Worm (Caenorhabditis elegans): ENCODE measurements around the gene srh-69.

srh-69 gene

DNA sequence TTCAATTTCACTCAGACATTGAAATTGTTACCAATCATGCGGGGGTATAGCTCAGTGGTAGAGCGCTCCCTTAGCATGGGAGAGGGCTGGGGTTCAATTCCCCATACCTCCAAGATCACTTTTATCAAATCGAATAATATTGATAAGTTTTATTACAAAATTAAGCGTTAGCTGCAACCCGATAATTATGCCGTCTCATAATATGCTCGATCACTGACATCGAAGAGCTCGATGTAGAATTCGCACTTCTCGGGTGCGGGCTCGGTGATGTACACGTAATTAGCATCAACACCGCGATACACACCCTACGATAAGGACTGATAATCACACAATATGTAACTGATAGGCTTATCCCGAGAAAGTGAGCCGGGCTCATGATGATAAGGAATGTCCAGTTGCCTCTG, 28.1 kb upstream of the srh-69 start (continued):
- no peak for TF ChIP-seq set-16 (GFP tag; IDR thresholded peaks at IDR 0.05)
- TF ChIP-seq zip-2 (tag; optimal IDR thresholded peaks at IDR 0.05) = peak; percentile 36
- no peak for TF ChIP-seq spr-3 (GFP tag; optimal IDR thresholded peaks at IDR 0.05)
- no peak for TF ChIP-seq F37D6.2 (tag; optimal IDR thresholded peaks at IDR 0.05)
- TF ChIP-seq mdt-29 (GFP tag; IDR thresholded peaks at IDR 0.05) = no peak
- TF ChIP-seq skn-1 (tag; optimal IDR thresholded peaks at IDR 0.05) = no peak
- TF ChIP-seq sdz-12 (GFP tag; optimal IDR thresholded peaks at IDR 0.05) = no peak
- peak; percentile 62; the same call in 1 of the 2 replicates for TF ChIP-seq dmd-8 (GFP tag; IDR thresholded peaks at IDR 0.05)
- no peak for TF ChIP-seq duxl-1 (tag; optimal IDR thresholded peaks at IDR 0.05; ENCODE audit: poor library complexity)
- TF ChIP-seq spr-1 (tag; optimal IDR thresholded peaks at IDR 0.05) = no peak
- TF ChIP-seq vab-7 (GFP tag; IDR thresholded peaks at IDR 0.05) = no peak
- TF ChIP-seq R02D3.7 (tag; optimal IDR thresholded peaks at IDR 0.05) = no peak
- no peak for TF ChIP-seq zfp-2 (tag; optimal IDR thresholded peaks at IDR 0.05)
- TF ChIP-seq aly-2 (tag; optimal IDR thresholded peaks at IDR 0.05) = no peak
- TF ChIP-seq nhr-41 (GFP tag; IDR thresholded peaks at IDR 0.05) = no peak
- no peak for TF ChIP-seq ceh-82 (tag; optimal IDR thresholded peaks at IDR 0.05)
- TF ChIP-seq hlh-11 (tag; optimal IDR thresholded peaks at IDR 0.05) = peak; percentile 3
- no peak for TF ChIP-seq dpl-1 (GFP tag; optimal IDR thresholded peaks at IDR 0.05)
- no peak for TF ChIP-seq snpc-4 (tag; optimal IDR thresholded peaks at IDR 0.05)

DNA sequence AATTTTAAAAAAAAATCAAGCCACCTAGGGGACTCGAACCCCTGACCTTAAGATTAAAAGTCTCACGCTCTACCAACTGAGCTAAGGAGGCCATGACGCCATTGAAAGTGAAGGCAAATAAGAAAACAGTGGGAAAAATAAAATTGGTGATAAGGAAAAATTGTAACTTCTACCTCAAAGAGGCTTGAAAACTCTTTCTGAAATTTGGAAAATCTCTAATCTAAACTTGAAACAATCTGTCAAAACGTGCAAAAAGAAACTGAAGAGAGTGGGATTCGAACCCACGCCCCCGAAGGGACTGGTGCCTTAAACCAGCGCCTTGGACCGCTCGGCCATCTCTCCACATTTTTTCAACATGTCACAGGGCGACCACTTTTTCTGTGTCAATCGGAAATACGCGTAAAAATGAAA, 27.2 kb upstream of the srh-69 start:
- peak; percentile 32 for TF ChIP-seq nhr-48 (tag; optimal IDR thresholded peaks at IDR 0.05)
- peak; percentile 65 for TF ChIP-seq duxl-1 (tag; optimal IDR thresholded peaks at IDR 0.05; ENCODE audit: poor library complexity)
- TF ChIP-seq nhr-28 (tag; optimal IDR thresholded peaks at IDR 0.05) = peak; percentile 12
- peak; percentile 35 for TF ChIP-seq hlh-30 (tag; optimal IDR thresholded peaks at IDR 0.05; ENCODE audit: insufficient read depth)
- TF ChIP-seq ceh-44 (GFP tag; IDR thresholded peaks at IDR 0.05) = peak; percentile 73; the same call in 1 of the 2 replicates
- TF ChIP-seq ctbp-1 (GFP tag; IDR thresholded peaks at IDR 0.05) = peak; percentile 73
- TF ChIP-seq ZK337.2 (GFP tag; IDR thresholded peaks at IDR 0.05) = 0 out of 2 replicates have a peak, but pooled peaks have one; percentile 52
- peak; percentile 79 for TF ChIP-seq lin-38 (GFP tag; IDR thresholded peaks at IDR 0.05)
- peak; percentile 34 for TF ChIP-seq lin-13 (GFP tag; optimal IDR thresholded peaks at IDR 0.05)
- TF ChIP-seq dve-1 (tag; optimal IDR thresholded peaks at IDR 0.05; ENCODE audit: insufficient read depth) = peak; percentile 74
- TF ChIP-seq snpc-1.2 (GFP tag; IDR thresholded peaks at IDR 0.05) = peak; percentile 66; the same call in 1 of the 2 replicates
- peak; percentile 62 for TF ChIP-seq unc-130 (GFP tag; optimal IDR thresholded peaks at IDR 0.05)
- 0 out of 2 replicates have a peak, but pooled peaks have one; percentile 17 for TF ChIP-seq arid-1 (GFP tag; conservative IDR thresholded peaks at IDR 0.05)
- peak; percentile 42 for TF ChIP-seq mes-2 (tag; optimal IDR thresholded peaks at IDR 0.05; ENCODE audit: poor library complexity, severe bottlenecking)
- TF ChIP-seq F10B5.3 (tag; optimal IDR thresholded peaks at IDR 0.05) = peak; percentile 10
- peak; percentile 11 for TF ChIP-seq pqm-1 (tag; optimal IDR thresholded peaks at IDR 0.05)
- peak; percentile 47 for TF ChIP-seq spr-3 (GFP tag; optimal IDR thresholded peaks at IDR 0.05)
- TF ChIP-seq Y48G9A.11 (GFP tag; IDR thresholded peaks at IDR 0.05) = peak; percentile 72; the same call in 1 of the 2 replicates
- TF ChIP-seq Y5F2A.4 (GFP tag; optimal IDR thresholded peaks at IDR 0.05) = peak; percentile 66
- peak; percentile 15 for TF ChIP-seq hlh-11 (tag; optimal IDR thresholded peaks at IDR 0.05)
- TF ChIP-seq set-16 (GFP tag; IDR thresholded peaks at IDR 0.05) = peak; percentile 15; the same call in 1 of the 2 replicates
- TF ChIP-seq hmg-1.1 (GFP tag; IDR thresholded peaks at IDR 0.05) = peak; percentile 55
- peak; percentile 47 for TF ChIP-seq dmd-6 (GFP tag; IDR thresholded peaks at IDR 0.05)
- 0 out of 2 replicates have a peak, but pooled peaks have one; percentile 27 for TF ChIP-seq mxl-2 (GFP tag; conservative IDR thresholded peaks at IDR 0.05)
- TF ChIP-seq lim-7 (GFP tag; IDR thresholded peaks at IDR 0.05) = peak; percentile 85
- 0 out of 2 replicates have a peak, but pooled peaks have one; percentile 12 for TF ChIP-seq madf-9 (GFP tag; conservative IDR thresholded peaks at IDR 0.05)
- TF ChIP-seq rbr-2 (tag; optimal IDR thresholded peaks at IDR 0.05) = peak; percentile 27
- TF ChIP-seq daf-16 (GFP tag; optimal IDR thresholded peaks at IDR 0.05) = peak in 1 of 2 experiments; percentile 84
- TF ChIP-seq daf-16 (tag; optimal IDR thresholded peaks at IDR 0.05) = peak; percentile 74
- TF ChIP-seq egl-43 (GFP tag; IDR thresholded peaks at IDR 0.05) = peak; percentile 70; the same call in 1 of the 2 replicates
- peak; percentile 35 for TF ChIP-seq nhr-77 (tag; optimal IDR thresholded peaks at IDR 0.05)
- TF ChIP-seq zfp-2 (tag; optimal IDR thresholded peaks at IDR 0.05) = peak; percentile 23
- TF ChIP-seq madf-5 (GFP tag; IDR thresholded peaks at IDR 0.05) = peak in 1 of 2 experiments; percentile 68; a peak in 1 of 4 replicates
- peak in 1 of 2 experiments; percentile 39 for TF ChIP-seq hif-1 (tag; optimal IDR thresholded peaks at IDR 0.05)

Measured in whole organism, L4 larva.